Fruit fly (Drosophila melanogaster): Measurements from ENCODE around the gene CG14711.

CG14711 gene

dm6 chr3R:11657786-11658193, 34.7 kb downstream of the CG14711 start:
- TF ChIP-seq Hnf4 (GFP tag; optimal IDR thresholded peaks at IDR 0.05) (peak; percentile 92), CG9705 (GFP tag; optimal IDR thresholded peaks at IDR 0.05) (peak; percentile 56), sage (GFP tag; optimal IDR thresholded peaks at IDR 0.05) (peak; percentile 78), usp (GFP tag; optimal IDR thresholded peaks at IDR 0.05) (no peak), brk (GFP tag; optimal IDR thresholded peaks at IDR 0.05) (peak; percentile 82), br (GFP tag; optimal IDR thresholded peaks at IDR 0.05) (peak; percentile 90), Myc (optimal IDR thresholded peaks at IDR 0.05) (no peak), HLH106 (tag; optimal IDR thresholded peaks at IDR 0.05) (peak; percentile 83), Mio (GFP tag; optimal IDR thresholded peaks at IDR 0.05) (no peak), CrebA (GFP tag; optimal IDR thresholded peaks at IDR 0.05; ENCODE audit: borderline replicate concordance) (no peak), CG32264 (GFP tag; optimal IDR thresholded peaks at IDR 0.05) (peak; percentile 70), fru (GFP tag; optimal IDR thresholded peaks at IDR 0.05) (peak; percentile 92), tai (GFP tag; optimal IDR thresholded peaks at IDR 0.05) (peak; percentile 72), Dfd (GFP tag; optimal IDR thresholded peaks at IDR 0.05) (no peak), ey (GFP tag; optimal IDR thresholded peaks at IDR 0.05) (peak; percentile 92), OdsH (GFP tag; optimal IDR thresholded peaks at IDR 0.05) (peak; percentile 87), dsf (GFP tag; optimal IDR thresholded peaks at IDR 0.05; ENCODE audit: borderline replicate concordance) (no peak), Hr83 (GFP tag; optimal IDR thresholded peaks at IDR 0.05; ENCODE audit: poor library complexity, severe bottlenecking) (peak; percentile 19), h (GFP tag; optimal IDR thresholded peaks at IDR 0.05) (peak; percentile 91), psq (GFP tag; optimal IDR thresholded peaks at IDR 0.05) (peak; percentile 80), lola (GFP tag; optimal IDR thresholded peaks at IDR 0.05) (no peak), Sp1 (GFP tag; optimal IDR thresholded peaks at IDR 0.05) (peak; percentile 84), Rel (GFP tag; optimal IDR thresholded peaks at IDR 0.05) (peak; percentile 79), Rel (tag; optimal IDR thresholded peaks at IDR 0.05) (peak; percentile 69), rgr (GFP tag; optimal IDR thresholded peaks at IDR 0.05) (peak; percentile 88), N (GFP tag; optimal IDR thresholded peaks at IDR 0.05) (no peak), dl (GFP tag; optimal IDR thresholded peaks at IDR 0.05; ENCODE audit: insufficient read depth in 1 of 2, partially characterized antibody in 2 of 2) (no peak), dmrt93B (GFP tag; optimal IDR thresholded peaks at IDR 0.05) (peak; percentile 47), Jra (GFP tag; optimal IDR thresholded peaks at IDR 0.05) (peak; percentile 70), jim (GFP tag; optimal IDR thresholded peaks at IDR 0.05) (no peak), GATAd (GFP tag; optimal IDR thresholded peaks at IDR 0.05) (no peak), foxo (GFP tag; optimal IDR thresholded peaks at IDR 0.05) (peak; percentile 42 to 90), woc (GFP tag; optimal IDR thresholded peaks at IDR 0.05) (peak; percentile 93)

dm6 chr3R:11661187-11661586, 38.0 kb downstream of the CG14711 start:
- TF ChIP-seq Vsx2 (GFP tag; optimal IDR thresholded peaks at IDR 0.05; ENCODE audit: partially characterized antibody), result no peak
- no peak for TF ChIP-seq GATAd (GFP tag; optimal IDR thresholded peaks at IDR 0.05)
- TF ChIP-seq pan (optimal IDR thresholded peaks at IDR 0.05), result no peak
- no peak for TF ChIP-seq OdsH (GFP tag; optimal IDR thresholded peaks at IDR 0.05)
- TF ChIP-seq Hr83 (GFP tag; optimal IDR thresholded peaks at IDR 0.05; ENCODE audit: poor library complexity, severe bottlenecking), result no peak
- no peak for TF ChIP-seq foxo (GFP tag; optimal IDR thresholded peaks at IDR 0.05)
- TF ChIP-seq Mio (GFP tag; optimal IDR thresholded peaks at IDR 0.05), result no peak
- TF ChIP-seq rgr (GFP tag; optimal IDR thresholded peaks at IDR 0.05), result no peak
- no peak for TF ChIP-seq CG9705 (GFP tag; optimal IDR thresholded peaks at IDR 0.05)
- no peak for TF ChIP-seq usp (GFP tag; optimal IDR thresholded peaks at IDR 0.05)
- no peak for TF ChIP-seq jim (GFP tag; optimal IDR thresholded peaks at IDR 0.05)
- TF ChIP-seq Jra (GFP tag; optimal IDR thresholded peaks at IDR 0.05), result no peak
- no peak for TF ChIP-seq Dfd (GFP tag; optimal IDR thresholded peaks at IDR 0.05)
- TF ChIP-seq fru (GFP tag; optimal IDR thresholded peaks at IDR 0.05), result no peak
- TF ChIP-seq N (GFP tag; optimal IDR thresholded peaks at IDR 0.05), result no peak
- TF ChIP-seq sv (GFP tag; optimal IDR thresholded peaks at IDR 0.05), result no peak
- no peak for TF ChIP-seq brk (GFP tag; optimal IDR thresholded peaks at IDR 0.05)
- no peak for TF ChIP-seq HLH106 (tag; optimal IDR thresholded peaks at IDR 0.05)

- TF ChIP-seq Hnf4 (GFP tag; optimal IDR thresholded peaks at IDR 0.05) (no peak), fru (GFP tag; optimal IDR thresholded peaks at IDR 0.05) (peak; percentile 0), foxo (GFP tag; optimal IDR thresholded peaks at IDR 0.05) (no peak), h (GFP tag; optimal IDR thresholded peaks at IDR 0.05) (no peak)
Measured at dm6 chr3R:11661712-11662111, 38.6 kb downstream of the CG14711 start.

Data from whole organism, wandering third instar larva.